Fruit fly (Drosophila melanogaster): Measurements from ENCODE around the gene CG3176.

Gene CG3176

DNA sequence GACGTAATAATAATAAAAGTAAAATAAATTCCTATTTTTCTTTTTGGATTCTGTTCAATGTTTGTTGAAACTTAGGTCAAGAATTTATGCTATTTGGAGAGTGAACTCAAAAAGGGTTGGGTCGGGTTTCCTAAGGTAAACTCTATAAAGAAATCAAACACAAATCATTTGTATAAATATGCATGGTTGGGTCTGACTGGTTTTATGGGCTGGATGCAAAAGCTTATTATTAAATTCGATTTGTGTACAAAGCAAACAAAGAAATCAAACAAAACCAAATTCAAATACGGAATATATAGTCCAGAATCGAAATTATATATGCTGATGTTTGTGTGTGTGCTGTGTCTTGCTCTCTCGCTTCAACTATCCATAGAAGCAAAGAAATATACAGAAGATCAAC is 34.0 kb downstream of the CG3176 start (continued):
- TF ChIP-seq Pdp1 (GFP tag; optimal IDR thresholded peaks at IDR 0.05) = no peak
- no peak for TF ChIP-seq Kr (GFP tag; optimal IDR thresholded peaks at IDR 0.05)
- no peak for TF ChIP-seq fd102C (GFP tag; optimal IDR thresholded peaks at IDR 0.05)
- no peak for TF ChIP-seq CG8388 (GFP tag; optimal IDR thresholded peaks at IDR 0.05)
- no peak for TF ChIP-seq YL-1 (GFP tag; optimal IDR thresholded peaks at IDR 0.05)
- no peak for TF ChIP-seq Tbp (GFP tag; optimal IDR thresholded peaks at IDR 0.05)
- peak; percentile 25 for TF ChIP-seq CG17568 (GFP tag; optimal IDR thresholded peaks at IDR 0.05)
- no peak for TF ChIP-seq org-1 (GFP tag; optimal IDR thresholded peaks at IDR 0.05)
- no peak for TF ChIP-seq CG18011 (GFP tag; optimal IDR thresholded peaks at IDR 0.05)
- TF ChIP-seq Doc2 (GFP tag; IDR thresholded peaks at IDR 0.05) = no peak
- TF ChIP-seq hkb (optimal IDR thresholded peaks at IDR 0.05) = no peak
- TF ChIP-seq hkb (GFP tag; IDR thresholded peaks at IDR 0.05) = no peak
- TF ChIP-seq Fer2 (tag; optimal IDR thresholded peaks at IDR 0.05) = no peak
- no peak for TF ChIP-seq slbo (GFP tag; IDR thresholded peaks at IDR 0.05)
- no peak for TF ChIP-seq CG14050 (GFP tag; IDR thresholded peaks at IDR 0.05)
- peak; percentile 17 for TF ChIP-seq BtbVII (GFP tag; optimal IDR thresholded peaks at IDR 0.05)
- TF ChIP-seq Dref (GFP tag; IDR thresholded peaks at IDR 0.05) = no peak
- no peak for TF ChIP-seq CG5180 (GFP tag; optimal IDR thresholded peaks at IDR 0.05)
- no peak for TF ChIP-seq CG3163 (GFP tag; optimal IDR thresholded peaks at IDR 0.05)
- no peak for TF ChIP-seq psq (GFP tag; optimal IDR thresholded peaks at IDR 0.05)
- TF ChIP-seq HmgZ (tag; optimal IDR thresholded peaks at IDR 0.05) = peak; percentile 8
- TF ChIP-seq CG1233 (GFP tag; optimal IDR thresholded peaks at IDR 0.05) = peak; percentile 12
- TF ChIP-seq CTCF (GFP tag; optimal IDR thresholded peaks at IDR 0.05) = no peak
- TF ChIP-seq CG4854 (GFP tag; optimal IDR thresholded peaks at IDR 0.05) = no peak
- no peak for TF ChIP-seq Taf1 (GFP tag; IDR thresholded peaks at IDR 0.05)
- TF ChIP-seq bigmax (GFP tag; optimal IDR thresholded peaks at IDR 0.05) = no peak
- peak; percentile 32 for TF ChIP-seq Blimp-1 (GFP tag; optimal IDR thresholded peaks at IDR 0.05)
- no peak for TF ChIP-seq Lpt (GFP tag; optimal IDR thresholded peaks at IDR 0.05)
- TF ChIP-seq sr (GFP tag; IDR thresholded peaks at IDR 0.05) = no peak
- TF ChIP-seq slou (GFP tag; optimal IDR thresholded peaks at IDR 0.05) = no peak
- no peak for TF ChIP-seq CG3407 (GFP tag; optimal IDR thresholded peaks at IDR 0.05)
- no peak for TF ChIP-seq insv (GFP tag; optimal IDR thresholded peaks at IDR 0.05)
- no peak for TF ChIP-seq ap (GFP tag; IDR thresholded peaks at IDR 0.05)
- no peak; the same call in 2 of the 3 replicates for TF ChIP-seq dysf (GFP tag; IDR thresholded peaks at IDR 0.05)
- no peak for TF ChIP-seq CG4360 (GFP tag; IDR thresholded peaks at IDR 0.05)
- no peak for TF ChIP-seq CG10979 (tag; optimal IDR thresholded peaks at IDR 0.05)
- TF ChIP-seq br (optimal IDR thresholded peaks at IDR 0.05) = no peak
- no peak for TF ChIP-seq CG4707 (GFP tag; optimal IDR thresholded peaks at IDR 0.05)
- no peak for TF ChIP-seq Lhr (GFP tag; optimal IDR thresholded peaks at IDR 0.05)
- no peak for TF ChIP-seq sim (GFP tag; IDR thresholded peaks at IDR 0.05)
- no peak for TF ChIP-seq NfI (GFP tag; optimal IDR thresholded peaks at IDR 0.05)
- TF ChIP-seq da (GFP tag; optimal IDR thresholded peaks at IDR 0.05) = no peak
- TF ChIP-seq kni (GFP tag; optimal IDR thresholded peaks at IDR 0.05) = no peak
- no peak for TF ChIP-seq salm (tag; optimal IDR thresholded peaks at IDR 0.05)
- no peak for TF ChIP-seq CG14710 (tag; optimal IDR thresholded peaks at IDR 0.05)
- TF ChIP-seq CG9727 (GFP tag; optimal IDR thresholded peaks at IDR 0.05) = no peak
- TF ChIP-seq hth (optimal IDR thresholded peaks at IDR 0.05) = no peak
- TF ChIP-seq gsb (GFP tag; IDR thresholded peaks at IDR 0.05) = no peak
- TF ChIP-seq Oli (tag; optimal IDR thresholded peaks at IDR 0.05) = no peak
- TF ChIP-seq jumu (GFP tag; optimal IDR thresholded peaks at IDR 0.05) = no peak
- TF ChIP-seq CG17385 (GFP tag; optimal IDR thresholded peaks at IDR 0.05) = no peak
- no peak for TF ChIP-seq shn (GFP tag; optimal IDR thresholded peaks at IDR 0.05)
- TF ChIP-seq crp (GFP tag; optimal IDR thresholded peaks at IDR 0.05) = no peak

All from whole organism, embryonic.